Worm (Caenorhabditis elegans) whole organism, L3 larva: ENCODE data around the gene fars-3.

ENCODE experiments used
- ceh-82 ChIP-seq: fragments of 150-350 bp; optimal IDR thresholded peaks from 2 replicates; lab custom pipeline; 2014; ENCODE audit warnings: missing biosample characterization, missing genetic modification characterization
- ceh-9 ChIP-seq: sonication (generic microtip); optimal IDR thresholded peaks from 2 replicates; lab custom pipeline; 2018; ENCODE audit warnings: missing biosample characterization, missing genetic modification characterization
- daf-12 ChIP-seq: fragments of 150-350 bp; optimal IDR thresholded peaks from 2 replicates; lab custom pipeline; 2014; ENCODE audit warnings: missing biosample characterization, missing genetic modification reagents, missing genetic modification characterization
- nhr-12 ChIP-seq: fragments of 150-350 bp; optimal IDR thresholded peaks from 2 replicates; lab custom pipeline; 2014; ENCODE audit warnings: missing biosample characterization, missing genetic modification characterization
- nhr-25 ChIP-seq: sonication (generic microtip); optimal IDR thresholded peaks from 2 replicates; lab custom pipeline; 2017; ENCODE audit warnings: missing biosample characterization, missing genetic modification characterization
- nhr-76 ChIP-seq: fragments of 150-350 bp; sonication (generic microtip); optimal IDR thresholded peaks from 5 replicates; lab custom pipeline; 2014; ENCODE audit warnings: missing biosample characterization, missing genetic modification characterization
- snpc-4 ChIP-seq: fragments of 150-350 bp; optimal IDR thresholded peaks from 2 replicates; lab custom pipeline; 2014; ENCODE audit warnings: missing biosample characterization, missing genetic modification characterization

DNA sequence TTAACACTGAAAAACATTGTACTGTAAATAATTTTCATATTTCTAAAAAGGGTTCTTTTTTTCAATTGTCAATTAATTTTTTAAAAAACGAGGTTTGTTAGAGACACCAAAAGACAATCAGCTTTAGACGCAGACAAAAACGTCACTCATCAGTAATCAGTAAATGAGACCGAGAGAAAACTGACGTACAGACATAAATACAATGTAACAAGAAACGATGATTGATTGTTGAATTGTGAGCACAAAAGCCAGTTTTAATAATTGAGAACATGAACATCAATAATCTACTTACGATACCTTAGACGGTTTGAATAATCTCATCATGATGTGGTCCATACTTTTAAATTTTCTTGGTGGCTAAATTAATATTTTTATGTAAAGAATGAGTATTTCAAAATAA, 42.1 kb downstream of the fars-3 start:
- no peak for TF ChIP-seq daf-12 (tag; lab: Kevin White, UChicago)
- no peak for TF ChIP-seq ceh-82 (tag; lab: Kevin White, UChicago)
- no peak for TF ChIP-seq ceh-9
- no peak for TF ChIP-seq nhr-12
- TF ChIP-seq nhr-25 = no peak
- no peak for TF ChIP-seq nhr-76 (tag; lab: Kevin White, UChicago)
- no peak for TF ChIP-seq snpc-4 (tag; lab: Kevin White, UChicago)
